Worm (Caenorhabditis elegans) whole organism, early embryonic: ENCODE measurements around the gene set-5.

Source experiments
- B0310.2 ChIP-seq: sonication (generic microtip); optimal IDR thresholded peaks from 2 replicates; lab custom pipeline; 2016; ENCODE audit warnings: mild to moderate bottlenecking, missing genetic modification characterization, missing compliant biosample characterization
- ama-1 ChIP-seq: fragments of 150-350 bp; optimal IDR thresholded peaks from 2 replicates; lab custom pipeline; 2014
- ceh-13 ChIP-seq: fragments of 200-800 bp; sonication (Bioruptor generic); optimal IDR thresholded peaks from 2 replicates; lab custom pipeline; 2018; ENCODE audit warnings: mild to moderate bottlenecking, missing genetic modification characterization, missing compliant biosample characterization
- flt-1 ChIP-seq: fragments of 200-800 bp; sonication (Bioruptor generic); IDR thresholded peaks from 2 replicates; pipeline ENCODE4 v1.3.6; 2022; ENCODE audit warnings: missing genetic modification characterization, missing compliant biosample characterization
- hmbx-1 ChIP-seq: sonication (generic microtip); optimal IDR thresholded peaks from 2 replicates; lab custom pipeline; 2016; ENCODE audit warnings: mild to moderate bottlenecking, missing genetic modification characterization, missing compliant biosample characterization
- hnd-1 ChIP-seq: sonication (generic microtip); optimal IDR thresholded peaks from 2 replicates; lab custom pipeline; 2016; ENCODE audit warnings: missing genetic modification characterization, missing compliant biosample characterization
- scrt-1 ChIP-seq: fragments of 200-800 bp; sonication (Bioruptor generic); IDR thresholded peaks from 2 replicates; pipeline ENCODE4 v1.3.6; 2022; ENCODE audit warnings: missing genetic modification characterization, missing compliant biosample characterization
- sea-1 ChIP-seq: fragments of 200-800 bp; sonication (Bioruptor generic); conservative IDR thresholded peaks from 2 replicates; pipeline ENCODE4 v1.3.6; 2022; ENCODE audit warnings: missing genetic modification characterization, missing compliant biosample characterization

ce11 chrV:14660608-14661355 is 38.0 kb upstream of the set-5 start, which contains the start of gene srh-17:
- TF ChIP-seq flt-1 (GFP tag; lab: Robert Waterston, UW) = no peak
- TF ChIP-seq hnd-1 (tag; lab: Kevin White, UChicago) = no peak
- TF ChIP-seq hmbx-1 (tag; lab: Kevin White, UChicago) = no peak
- no peak for TF ChIP-seq B0310.2
- TF ChIP-seq sea-1 = no peak
- TF ChIP-seq ceh-13 = no peak
- TF ChIP-seq scrt-1 = no peak
- TF ChIP-seq ama-1 (lab: Kevin White, UChicago) = no peak
